Worm (Caenorhabditis elegans) whole organism, mixed stage, embryonic: ENCODE results near the gene txt-12.
A peak's percentile ranks its signal among the peaks of the same experiment; 100 is the strongest.

Experiments used
- ces-1 ChIP-seq: fragments of 150-350 bp; optimal IDR thresholded peaks from 2 replicates; lab custom pipeline; 2014; ENCODE audit warnings: missing biosample characterization, missing genetic modification reagents, missing genetic modification characterization
- elt-1 ChIP-seq: sonication (generic microtip); optimal IDR thresholded peaks from 2 replicates; lab custom pipeline; 2017; ENCODE audit warnings: missing genetic modification characterization, mild to moderate bottlenecking, missing compliant biosample characterization, antibody characterized with exemption, moderate library complexity, borderline replicate concordance; ENCODE audit not compliant: insufficient read depth
- flh-1 ChIP-seq: fragments of 200-800 bp; sonication (Bioruptor generic); optimal IDR thresholded peaks from 2 replicates; lab custom pipeline; 2018; ENCODE audit warnings: mild to moderate bottlenecking, missing genetic modification characterization, moderate library complexity, missing compliant biosample characterization
- lin-13 ChIP-seq: fragments of 150-350 bp; optimal IDR thresholded peaks from 2 replicates; lab custom pipeline; 2014; ENCODE audit warnings: missing biosample characterization, missing genetic modification characterization
- mep-1 ChIP-seq: fragments of 150-350 bp; optimal IDR thresholded peaks from 2 replicates; lab custom pipeline; 2017; ENCODE audit warnings: missing biosample characterization, missing genetic modification reagents, missing genetic modification characterization, inconsistent platforms
- nhr-237 ChIP-seq: fragments of 150-350 bp; optimal IDR thresholded peaks from 2 replicates; lab custom pipeline; 2014; ENCODE audit warnings: missing biosample characterization, missing genetic modification characterization
- nhr-28 ChIP-seq: fragments of 150-350 bp; optimal IDR thresholded peaks from 2 replicates; lab custom pipeline; 2014; ENCODE audit warnings: missing biosample characterization, missing genetic modification characterization
- nhr-76 ChIP-seq: sonication (generic microtip); optimal IDR thresholded peaks from 2 replicates; lab custom pipeline; 2017; ENCODE audit warnings: missing biosample characterization, missing genetic modification characterization
- pha-4 ChIP-seq: fragments of 150-350 bp; optimal IDR thresholded peaks from 2 replicates; lab custom pipeline; 2018; ENCODE audit warnings: missing biosample characterization, missing genetic modification reagents, missing genetic modification characterization
- snpc-4 ChIP-seq: fragments of 150-350 bp; optimal IDR thresholded peaks from 2 replicates; lab custom pipeline; 2014; ENCODE audit warnings: missing biosample characterization, missing genetic modification characterization
- unc-39 ChIP-seq: fragments of 150-350 bp; optimal IDR thresholded peaks from 2 replicates; lab custom pipeline; 2014; ENCODE audit warnings: missing biosample characterization, missing genetic modification characterization
- unc-62 ChIP-seq: fragments of 150-350 bp; optimal IDR thresholded peaks from 2 replicates; lab custom pipeline; 2014; ENCODE audit warnings: missing biosample characterization, missing genetic modification reagents, missing genetic modification characterization
- zip-8 ChIP-seq: fragments of 150-350 bp; optimal IDR thresholded peaks from 2 replicates; lab custom pipeline; 2014; ENCODE audit warnings: missing biosample characterization, missing genetic modification characterization

DNA sequence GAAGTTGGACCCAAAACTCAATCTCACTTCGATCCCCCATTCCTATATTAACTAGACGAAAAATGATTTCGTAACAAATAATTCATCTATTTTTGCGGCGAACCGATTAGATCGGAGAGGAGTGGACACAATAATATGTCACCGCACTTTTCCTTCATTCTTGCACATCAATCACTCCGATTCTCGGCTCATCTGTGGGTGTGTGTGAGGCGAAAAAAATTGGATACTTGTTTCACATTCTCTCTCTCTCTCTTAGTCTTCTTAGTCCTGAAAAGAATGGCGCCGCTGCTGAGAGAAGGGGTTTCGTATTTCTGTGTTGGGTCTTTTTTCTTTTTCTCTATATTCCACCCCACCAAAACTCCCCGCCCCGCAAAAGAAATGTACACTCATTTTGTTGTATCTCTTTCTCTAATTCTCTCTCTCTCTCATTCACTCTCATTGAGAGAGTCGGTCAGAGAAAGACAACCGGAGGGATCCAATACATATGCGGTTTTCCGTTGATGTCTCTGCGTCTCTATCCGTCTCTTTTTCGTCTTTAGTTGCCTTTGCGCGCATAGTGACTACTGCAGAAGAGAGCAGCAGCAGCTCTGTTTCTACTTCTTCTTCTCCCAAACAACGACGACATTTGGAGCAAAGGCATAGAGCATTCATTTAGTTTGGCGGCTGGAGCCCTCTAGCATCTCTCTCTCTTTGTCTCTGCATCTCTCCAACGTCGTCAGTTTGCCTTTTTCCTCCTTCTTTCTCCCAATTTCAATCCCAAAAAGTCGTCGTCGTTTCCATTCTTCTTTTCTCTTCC is 21.6 kb upstream of the txt-12 start, which contains the start of gene unc-76:
- TF ChIP-seq nhr-76 = no peak
- TF ChIP-seq zip-8 = no peak
- TF ChIP-seq lin-13 (tag; lab: Kevin White, UChicago) = no peak
- peak; percentile 60 for TF ChIP-seq nhr-237 (tag; lab: Kevin White, UChicago)
- peak; percentile 94 for TF ChIP-seq unc-62 (GFP tag; lab: Kevin White, UChicago)
- peak; percentile 79 for TF ChIP-seq pha-4 (tag; lab: Kevin White, UChicago)
- no peak for TF ChIP-seq snpc-4
- no peak for TF ChIP-seq unc-39 (tag; lab: Kevin White, UChicago)
- TF ChIP-seq nhr-28 (tag; lab: Kevin White, UChicago) = no peak
- TF ChIP-seq elt-1 (tag; lab: Kevin White, UChicago) = no peak
- TF ChIP-seq ces-1 (GFP tag; lab: Kevin White, UChicago) = peak; percentile 91
- peak; percentile 44 for TF ChIP-seq mep-1 (tag; lab: Kevin White, UChicago)
- no peak for TF ChIP-seq flh-1 (GFP tag; lab: Kevin White, UChicago)
